Fruit fly (Drosophila melanogaster) whole organism, prepupa: Measurements from ENCODE around the gene CG31997.

Experiments used
- Eip78C ChIP-seq: fragments of 200-800 bp; sonication (Bioruptor generic); peaks from one replicate; lab custom pipeline; 2016; ENCODE audit warnings: missing biosample characterization, missing genetic modification characterization
- Sox14 ChIP-seq: fragments of 200-800 bp; sonication (Bioruptor generic); optimal IDR thresholded peaks from 3 replicates; lab custom pipeline; 2016; ENCODE audit warnings: missing biosample characterization, missing genetic modification characterization
- achi ChIP-seq: fragments of 200-800 bp; sonication (Bioruptor generic); optimal IDR thresholded peaks from 3 replicates; lab custom pipeline; 2016; ENCODE audit warnings: missing biosample characterization, missing genetic modification characterization

The CG31997 gene

dm6 chr4:128884-129457 lies 26.9 kb downstream of the CG31997 start:
- no peak for TF ChIP-seq achi
- no peak for TF ChIP-seq Sox14 (GFP tag; lab: Kevin White, UChicago)
- TF ChIP-seq Eip78C (GFP tag; lab: Kevin White, UChicago), result peak; percentile 49
